Worm (Caenorhabditis elegans): Measurements from ENCODE around the gene ckb-4.
"Not testable (repeated sequence)": the region's sequence is repeated elsewhere in the genome, so short reads cannot be mapped to it uniquely, and the experiment has no call there.

The ckb-4 gene

ce11 chrV:2099040-2099439, 10.2 kb downstream of the ckb-4 start, which contains the start of gene F36F12.7:
F36F12.7 (plus strand) TSS chrV:2099340.
- TF ChIP-seq blmp-1 (tag; optimal IDR thresholded peaks at IDR 0.05; ENCODE audit: insufficient read depth) (no peak), nhr-25 (tag; optimal IDR thresholded peaks at IDR 0.05) (no peak), unc-39 (tag; optimal IDR thresholded peaks at IDR 0.05) (no peak), sma-9 (GFP tag; optimal IDR thresholded peaks at IDR 0.05) (no peak), sma-9 (tag; optimal IDR thresholded peaks at IDR 0.05) (no peak), ceh-82 (tag; optimal IDR thresholded peaks at IDR 0.05) (no peak), mab-5 (tag; optimal IDR thresholded peaks at IDR 0.05) (no peak), elt-1 (tag; optimal IDR thresholded peaks at IDR 0.05) (no peak), peb-1 (tag; optimal IDR thresholded peaks at IDR 0.05) (no peak), lin-13 (GFP tag; optimal IDR thresholded peaks at IDR 0.05) (no peak), ZK546.5 (tag; optimal IDR thresholded peaks at IDR 0.05) (no peak), nhr-11 (tag; optimal IDR thresholded peaks at IDR 0.05) (no peak), nhr-10 (tag; optimal IDR thresholded peaks at IDR 0.05) (no peak)

- TF ChIP-seq lin-11 (tag; optimal IDR thresholded peaks at IDR 0.05) (no peak), ztf-11 (tag; optimal IDR thresholded peaks at IDR 0.05) (no peak), ZK546.5 (tag; optimal IDR thresholded peaks at IDR 0.05) (no peak)
Measured at ce11 chrV:2097653-2098052, 11.6 kb downstream of the ckb-4 start, which contains the start of gene clec-208. clec-208 (plus strand) TSS chrV:2097953.

ce11 chrV:2095772-2096171, 13.5 kb downstream of the ckb-4 start, which contains the start of gene clec-207:
clec-207 (plus strand) TSS chrV:2096072.
- no peak for TF ChIP-seq lin-13 (GFP tag; optimal IDR thresholded peaks at IDR 0.05)
- TF ChIP-seq blmp-1 (tag; optimal IDR thresholded peaks at IDR 0.05; ENCODE audit: insufficient read depth) = no peak
- TF ChIP-seq crh-2 (tag; optimal IDR thresholded peaks at IDR 0.05) = no peak
- no peak for TF ChIP-seq nhr-21 (tag; optimal IDR thresholded peaks at IDR 0.05)
- no peak for TF ChIP-seq egl-27 (tag; optimal IDR thresholded peaks at IDR 0.05)
- TF ChIP-seq mab-5 (tag; optimal IDR thresholded peaks at IDR 0.05) = no peak
- no peak for TF ChIP-seq alr-1 (tag; optimal IDR thresholded peaks at IDR 0.05)
- TF ChIP-seq fos-1 (tag; optimal IDR thresholded peaks at IDR 0.05) = no peak
- no peak for TF ChIP-seq nhr-12 (tag; optimal IDR thresholded peaks at IDR 0.05)
- no peak for TF ChIP-seq nhr-237 (tag; optimal IDR thresholded peaks at IDR 0.05)
- TF ChIP-seq sem-4 (tag; optimal IDR thresholded peaks at IDR 0.05) = no peak
- TF ChIP-seq skn-1 (tag; optimal IDR thresholded peaks at IDR 0.05) = no peak
- no peak for TF ChIP-seq Y55F3AM.14 (GFP tag; optimal IDR thresholded peaks at IDR 0.05)
- TF ChIP-seq peb-1 (tag; optimal IDR thresholded peaks at IDR 0.05) = no peak

ce11 chrV:2095204-2095603, 14.0 kb downstream of the ckb-4 start, which contains the start of gene F36F12.2:
F36F12.2 (minus strand) TSS chrV:2095304.
- no peak for TF ChIP-seq ztf-11 (tag; optimal IDR thresholded peaks at IDR 0.05)
- no peak for TF ChIP-seq ama-1 (optimal IDR thresholded peaks at IDR 0.05)
- no peak for TF ChIP-seq snpc-4 (tag; optimal IDR thresholded peaks at IDR 0.05)
- no peak for TF ChIP-seq lin-39 (tag; optimal IDR thresholded peaks at IDR 0.05)

ce11 chrV:2090321-2090720, 18.9 kb downstream of the ckb-4 start, which contains the start of gene ztf-28:
ztf-28 (plus strand) TSS chrV:2090669.
- not testable (repeated sequence) for TF ChIP-seq blmp-1 (tag; optimal IDR thresholded peaks at IDR 0.05; ENCODE audit: insufficient read depth); elt-3 (tag; optimal IDR thresholded peaks at IDR 0.05); fos-1 (tag; optimal IDR thresholded peaks at IDR 0.05)

ce11 chrV:2085745-2086267, 23.4 kb downstream of the ckb-4 start, which contains the start of gene F36F12.3:
F36F12.3 (plus strand) TSS chrV:2085795.
- not testable (repeated sequence) for TF ChIP-seq nhr-77, alr-1, sem-4 (tag; optimal IDR thresholded peaks at IDR 0.05)

- TF ChIP-seq lin-39 (tag; optimal IDR thresholded peaks at IDR 0.05) = no peak
- no peak for TF ChIP-seq nhr-6 (tag; optimal IDR thresholded peaks at IDR 0.05)
- TF ChIP-seq elt-3 (tag; optimal IDR thresholded peaks at IDR 0.05) = no peak
- no peak for TF ChIP-seq sma-3 (GFP tag; optimal IDR thresholded peaks at IDR 0.05)
- no peak for TF ChIP-seq ama-1 (optimal IDR thresholded peaks at IDR 0.05)
- TF ChIP-seq peb-1 (tag; optimal IDR thresholded peaks at IDR 0.05) = no peak
- TF ChIP-seq nhr-23 (tag; optimal IDR thresholded peaks at IDR 0.05) = no peak
- no peak for TF ChIP-seq nhr-237 (tag; optimal IDR thresholded peaks at IDR 0.05)
- no peak for TF ChIP-seq Y55F3AM.14 (GFP tag; optimal IDR thresholded peaks at IDR 0.05)
- TF ChIP-seq lin-13 (GFP tag; optimal IDR thresholded peaks at IDR 0.05) = no peak
- TF ChIP-seq nhr-10 (tag; optimal IDR thresholded peaks at IDR 0.05) = no peak
- no peak for TF ChIP-seq lsy-2 (tag; optimal IDR thresholded peaks at IDR 0.05)
- TF ChIP-seq lin-11 (tag; optimal IDR thresholded peaks at IDR 0.05) = no peak
Measured at ce11 chrV:2083869-2084268, 25.4 kb downstream of the ckb-4 start.
